Worm (Caenorhabditis elegans): ENCODE measurements around the gene T24B8.4.
A peak's percentile ranks its signal among the peaks of the same experiment; 100 is the strongest.

The T24B8.4 gene

DNA sequence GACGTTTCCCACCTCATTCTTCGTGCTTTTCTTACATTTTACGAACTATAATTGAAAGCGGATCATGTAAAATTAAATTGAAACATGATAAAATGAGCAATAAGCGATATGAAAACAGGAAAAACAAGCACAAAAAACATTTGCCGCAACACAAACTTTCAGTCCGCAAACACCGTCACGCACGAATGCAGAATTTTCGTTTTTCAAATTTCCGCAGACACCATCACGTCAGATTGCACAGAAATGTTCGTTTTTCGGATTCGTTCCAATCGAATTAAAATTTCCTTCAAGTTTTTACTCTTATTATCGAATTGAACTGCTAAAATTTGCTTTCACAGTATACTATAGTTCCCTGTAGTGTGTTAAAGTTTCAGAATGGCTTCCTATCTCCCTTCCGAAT lies 16.0 kb downstream of the T24B8.4 start, which contains the start of gene chmp-7 (continued):
- no peak for TF ChIP-seq hlh-17 (GFP tag; optimal IDR thresholded peaks at IDR 0.05; ENCODE audit: borderline replicate concordance)
- TF ChIP-seq elt-2 (tag; optimal IDR thresholded peaks at IDR 0.05), result no peak
- peak; percentile 78 for TF ChIP-seq snpc-4 (tag; optimal IDR thresholded peaks at IDR 0.05)

DNA sequence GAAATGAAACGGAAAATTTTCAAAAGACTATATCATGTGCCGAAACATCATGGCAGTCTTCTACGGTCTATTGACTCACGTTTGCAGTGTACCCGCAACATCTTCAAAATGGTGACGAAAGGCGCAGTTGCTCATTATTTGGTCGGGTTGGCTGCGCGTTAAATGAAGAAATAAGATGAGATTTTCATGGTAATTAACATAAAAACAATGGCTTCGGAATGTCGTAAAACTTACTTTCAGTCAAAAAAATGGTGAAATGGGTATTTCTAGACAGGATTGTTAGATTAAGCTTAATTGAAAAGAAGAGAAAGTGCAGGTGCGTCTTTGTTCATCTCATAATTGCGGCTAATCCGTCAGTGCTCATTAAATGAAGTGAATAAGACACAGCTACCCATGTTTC lies 17.1 kb downstream of the T24B8.4 start, which contains the start of gene T24B8.7:
T24B8.7 (minus strand) TSS at position 101 of the 400 bp plus-strand sequence.
- TF ChIP-seq F16B12.6 (tag; optimal IDR thresholded peaks at IDR 0.05) (no peak), efl-1 (optimal IDR thresholded peaks at IDR 0.05) (no peak), efl-1 (GFP tag; optimal IDR thresholded peaks at IDR 0.05 in 1 of 2) (peak in 1 of 2 experiments; percentile 71)

DNA sequence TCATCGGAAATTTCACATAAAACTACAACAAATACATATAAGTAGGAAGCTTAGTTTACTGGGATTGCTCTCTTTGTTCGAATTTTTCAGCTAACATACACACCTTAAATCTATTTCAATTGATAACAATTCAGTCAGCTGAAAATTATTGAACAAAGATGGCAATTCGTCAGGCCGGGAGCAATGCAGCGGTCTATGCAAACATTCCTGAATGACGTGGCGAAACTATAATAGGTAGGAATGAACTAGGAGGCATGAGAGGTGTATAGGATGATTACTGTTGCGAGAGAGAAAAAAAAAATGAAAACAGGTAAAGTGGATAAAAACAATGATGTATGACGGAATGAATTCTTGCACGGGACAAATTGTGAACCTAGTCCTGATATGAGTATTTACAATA lies 28.6 kb downstream of the T24B8.4 start:
- TF ChIP-seq sptf-1 (tag; optimal IDR thresholded peaks at IDR 0.05), result no peak
- TF ChIP-seq unc-30 (tag; optimal IDR thresholded peaks at IDR 0.05), result no peak
- no peak for TF ChIP-seq ceh-82 (tag; optimal IDR thresholded peaks at IDR 0.05)
- TF ChIP-seq fkh-8 (tag; optimal IDR thresholded peaks at IDR 0.05), result no peak
- TF ChIP-seq ceh-8 (GFP tag; optimal IDR thresholded peaks at IDR 0.05), result no peak
- no peak for TF ChIP-seq egl-13 (tag; optimal IDR thresholded peaks at IDR 0.05)
- no peak for TF ChIP-seq nhr-12 (tag; optimal IDR thresholded peaks at IDR 0.05)
- TF ChIP-seq pag-3 (tag; optimal IDR thresholded peaks at IDR 0.05; ENCODE audit: borderline replicate concordance, insufficient read depth), result no peak
- no peak for TF ChIP-seq xbp-1 (tag; optimal IDR thresholded peaks at IDR 0.05)
- no peak for TF ChIP-seq zip-4 (GFP tag; optimal IDR thresholded peaks at IDR 0.05)
- TF ChIP-seq nhr-76 (tag; optimal IDR thresholded peaks at IDR 0.05), result no peak
- no peak for TF ChIP-seq ceh-88 (GFP tag; IDR thresholded peaks at IDR 0.05)
- no peak for TF ChIP-seq mef-2 (tag; optimal IDR thresholded peaks at IDR 0.05)
- no peak for TF ChIP-seq vab-15 (tag; optimal IDR thresholded peaks at IDR 0.05)
- TF ChIP-seq C16A3.4 (tag; optimal IDR thresholded peaks at IDR 0.05), result no peak
- TF ChIP-seq lir-3 (tag; optimal IDR thresholded peaks at IDR 0.05; ENCODE audit: poor library complexity), result no peak
- TF ChIP-seq egl-27 (tag; optimal IDR thresholded peaks at IDR 0.05), result no peak
- no peak for TF ChIP-seq mep-1 (tag; optimal IDR thresholded peaks at IDR 0.05)
- TF ChIP-seq unc-98 (GFP tag; IDR thresholded peaks at IDR 0.05), result no peak

DNA sequence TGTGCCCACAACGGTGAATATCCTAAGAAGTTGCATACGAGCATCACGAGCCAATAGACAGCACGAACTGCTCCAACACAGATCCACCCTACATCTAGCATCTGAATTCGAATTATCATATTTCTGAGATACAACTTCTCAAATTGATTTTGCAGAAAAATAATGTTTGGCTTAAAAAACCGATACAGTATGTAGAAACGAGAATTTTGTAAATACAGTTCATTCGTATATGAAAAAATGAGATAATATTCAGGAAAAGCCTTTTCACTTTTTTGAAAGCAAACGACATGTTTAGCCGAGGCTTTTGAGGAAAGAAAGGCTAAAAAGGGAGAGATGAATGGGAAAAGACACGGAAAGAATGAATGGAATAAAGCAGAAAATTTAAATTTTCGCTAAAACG lies 29.3 kb downstream of the T24B8.4 start, which contains the start of gene F37B12.3:
F37B12.3 (minus strand) TSS at position 101 of the 400 bp plus-strand sequence.
- TF ChIP-seq aha-1 (tag; optimal IDR thresholded peaks at IDR 0.05) (no peak), tbx-2 (tag; optimal IDR thresholded peaks at IDR 0.05) (no peak), lsy-2 (tag; optimal IDR thresholded peaks at IDR 0.05) (no peak), nhr-76 (tag; optimal IDR thresholded peaks at IDR 0.05) (no peak), fkh-4 (tag; optimal IDR thresholded peaks at IDR 0.05; ENCODE audit: borderline replicate concordance) (no peak), egl-27 (tag; optimal IDR thresholded peaks at IDR 0.05) (no peak), fkh-8 (tag; optimal IDR thresholded peaks at IDR 0.05) (no peak), pqm-1 (tag; optimal IDR thresholded peaks at IDR 0.05) (no peak), fkh-10 (GFP tag; optimal IDR thresholded peaks at IDR 0.05) (no peak), sptf-1 (tag; optimal IDR thresholded peaks at IDR 0.05) (no peak), alr-1 (tag; optimal IDR thresholded peaks at IDR 0.05; ENCODE audit: borderline replicate concordance) (no peak), nhr-237 (tag; optimal IDR thresholded peaks at IDR 0.05) (no peak), unc-130 (tag; optimal IDR thresholded peaks at IDR 0.05) (no peak)

DNA sequence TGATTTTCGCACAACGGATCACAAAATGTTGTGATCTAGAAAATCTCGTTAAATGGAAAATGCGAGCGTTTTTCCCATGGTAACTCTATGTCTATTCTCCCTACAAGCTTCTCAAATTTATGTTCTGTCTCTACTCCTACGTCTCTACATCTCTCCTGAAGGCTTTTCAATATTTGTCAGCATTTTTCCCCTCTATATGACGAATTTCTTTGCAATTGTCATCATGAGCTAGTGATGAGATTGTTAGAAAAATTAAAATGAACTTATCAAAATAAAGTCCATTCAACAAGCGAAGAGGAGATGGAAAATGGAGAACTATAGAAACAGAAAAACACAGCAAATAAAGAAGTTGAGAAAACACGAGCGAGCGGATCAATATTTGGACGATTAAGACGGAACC lies 31.9 kb downstream of the T24B8.4 start:
- TF ChIP-seq nhr-84 (tag; optimal IDR thresholded peaks at IDR 0.05), result no peak
- TF ChIP-seq skn-1 (tag; optimal IDR thresholded peaks at IDR 0.05), result peak; percentile 91

Measured in whole organism, L1 larva.